Fruit fly (Drosophila melanogaster) whole organism, wandering third instar larva: ENCODE results near the gene CG34435.

Source experiments
- CG9705 ChIP-seq: fragments of 200-800 bp; sonication (Bioruptor generic); optimal IDR thresholded peaks from 2 replicates; lab custom pipeline; 2018; ENCODE audit warnings: missing biosample characterization, mild to moderate bottlenecking, missing genetic modification characterization
- HLH106 ChIP-seq: fragments of 200-800 bp; optimal IDR thresholded peaks from 3 replicates; lab custom pipeline; 2019; ENCODE audit warnings: missing biosample characterization, mild to moderate bottlenecking, missing genetic modification characterization, moderate library complexity
- Hr83 ChIP-seq: fragments of 200-300 bp; sonication (Bioruptor generic); optimal IDR thresholded peaks from 2 replicates; lab custom pipeline; 2016; ENCODE audit warnings: missing biosample characterization, mild to moderate bottlenecking, missing genetic modification characterization, moderate library complexity; ENCODE audit not compliant: poor library complexity, severe bottlenecking
- Mio ChIP-seq: sonication (Bioruptor generic); optimal IDR thresholded peaks from 2 replicates; lab custom pipeline; 2016; ENCODE audit warnings: missing biosample characterization, missing genetic modification characterization
- Myc ChIP-seq: fragments of >200 bp; optimal IDR thresholded peaks from 2 replicates; lab custom pipeline; 2017
- br ChIP-seq: fragments of 200-800 bp; sonication (Bioruptor generic); optimal IDR thresholded peaks from 2 replicates; lab custom pipeline; 2016; ENCODE audit warnings: missing biosample characterization, missing genetic modification characterization
- dmrt93B ChIP-seq: fragments of 200-800 bp; sonication (Bioruptor generic); optimal IDR thresholded peaks from 2 replicates; lab custom pipeline; 2018; ENCODE audit warnings: missing biosample characterization, mild to moderate bottlenecking, missing genetic modification characterization
- ey ChIP-seq: fragments of 200-800 bp; sonication (Bioruptor generic); optimal IDR thresholded peaks from 2 replicates; lab custom pipeline; 2016; ENCODE audit warnings: missing biosample characterization, missing genetic modification characterization
- fru ChIP-seq: fragments of 200-800 bp; sonication (Bioruptor generic); optimal IDR thresholded peaks from 3 replicates; lab custom pipeline; 2016; ENCODE audit warnings: missing biosample characterization, mild to moderate bottlenecking, missing genetic modification characterization
- h ChIP-seq: fragments of 200-800 bp; sonication (Bioruptor generic); optimal IDR thresholded peaks from 3 replicates; lab custom pipeline; 2016; ENCODE audit warnings: missing biosample characterization, mild to moderate bottlenecking, missing genetic modification characterization
- pan ChIP-seq: fragments of >200 bp; optimal IDR thresholded peaks from 2 replicates; lab custom pipeline; 2017
- usp ChIP-seq: fragments of >200 bp; optimal IDR thresholded peaks from 2 replicates; lab custom pipeline; 2017; ENCODE audit warnings: missing biosample characterization, missing genetic modification characterization

DNA sequence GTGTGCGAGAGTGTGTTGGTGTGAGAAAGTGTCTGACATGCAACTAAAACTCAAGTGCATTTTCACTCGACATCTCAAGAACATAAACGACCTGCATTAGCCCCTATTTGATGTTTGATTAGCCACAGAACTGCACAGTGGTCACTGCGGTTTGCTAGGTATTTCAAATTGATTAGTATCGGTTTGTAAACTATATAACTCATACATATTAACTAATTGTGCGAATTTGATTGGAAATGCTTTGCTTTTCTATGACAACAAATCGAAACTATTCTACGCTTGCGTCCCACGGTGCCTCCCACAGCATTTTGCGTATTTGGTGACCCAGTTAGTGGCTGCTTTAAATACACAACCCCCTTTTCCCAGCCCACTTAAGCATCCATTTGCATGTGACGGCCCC, 20.4 kb upstream of the CG34435 start:
- TF ChIP-seq h (GFP tag; lab: Kevin White, UChicago) (no peak), usp (GFP tag; lab: Kevin White, UChicago) (no peak), Myc (lab: Kevin White, UChicago) (no peak), fru (GFP tag; lab: Kevin White, UChicago) (no peak), CG9705 (GFP tag; lab: Kevin White, UChicago) (no peak), pan (lab: Kevin White, UChicago) (no peak), HLH106 (tag; lab: Kevin White, UChicago) (no peak), dmrt93B (GFP tag; lab: Kevin White, UChicago) (no peak), Mio (no peak), ey (GFP tag; lab: Kevin White, UChicago) (no peak), br (GFP tag; lab: Kevin White, UChicago) (no peak), Hr83 (GFP tag; lab: Kevin White, UChicago) (no peak)
